Worm (Caenorhabditis elegans): ENCODE results near the gene F09E5.12.

The F09E5.12 gene

DNA sequence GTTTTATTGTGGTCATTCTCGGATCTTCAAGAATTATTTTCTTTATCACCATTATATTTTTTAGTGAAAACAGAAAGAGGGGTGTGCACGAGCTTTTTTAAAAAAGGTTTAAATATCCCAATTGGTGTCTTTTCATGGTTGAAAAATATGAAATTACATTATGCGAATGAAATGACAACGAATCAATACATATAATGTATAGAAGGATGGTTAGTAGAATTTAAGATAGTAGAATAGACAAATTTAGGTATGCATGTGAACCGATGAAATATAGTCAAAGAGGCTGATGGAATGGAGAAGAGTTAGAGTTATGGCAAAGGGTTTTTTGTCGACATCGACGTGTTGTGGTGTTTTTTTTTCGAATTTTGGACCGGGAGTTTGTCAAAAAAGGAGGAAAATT is 6.0 kb downstream of the F09E5.12 start:
- TF ChIP-seq mab-5 (tag; optimal IDR thresholded peaks at IDR 0.05) (no peak), snpc-4 (tag; optimal IDR thresholded peaks at IDR 0.05) (no peak), ceh-39 (tag; optimal IDR thresholded peaks at IDR 0.05) (no peak), bed-3 (GFP tag; optimal IDR thresholded peaks at IDR 0.05) (no peak), M03D4.4 (tag; optimal IDR thresholded peaks at IDR 0.05) (no peak), lin-32 (GFP tag; optimal IDR thresholded peaks at IDR 0.05) (no peak), nhr-237 (tag; optimal IDR thresholded peaks at IDR 0.05) (no peak), blmp-1 (tag; optimal IDR thresholded peaks at IDR 0.05) (no peak), elt-3 (tag; optimal IDR thresholded peaks at IDR 0.05) (no peak), unc-62 (GFP tag; optimal IDR thresholded peaks at IDR 0.05) (no peak), ceh-83 (GFP tag; optimal IDR thresholded peaks at IDR 0.05) (no peak), ztf-11 (tag; optimal IDR thresholded peaks at IDR 0.05) (no peak), mls-2 (tag; optimal IDR thresholded peaks at IDR 0.05) (no peak), nhr-12 (tag; optimal IDR thresholded peaks at IDR 0.05) (no peak)

DNA sequence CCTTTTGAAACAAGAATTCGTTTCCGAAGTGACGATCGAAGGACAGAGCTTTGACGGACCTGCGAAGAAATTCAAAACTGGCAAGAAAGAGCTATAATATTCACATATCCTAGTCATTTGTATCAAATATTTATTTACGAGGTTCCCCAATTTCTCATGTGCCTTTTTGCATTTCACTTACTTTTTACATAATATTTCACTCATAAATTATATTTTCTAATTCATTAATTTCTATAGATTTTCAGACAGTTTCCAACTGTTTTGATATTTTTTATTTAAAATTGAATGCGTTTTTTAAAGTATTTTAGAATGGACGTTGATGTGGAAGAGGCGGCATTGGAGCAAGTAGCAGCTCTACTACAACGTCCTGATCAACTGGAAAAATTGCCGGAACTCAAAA is 11.3 kb downstream of the F09E5.12 start, which contains the start of gene sec-6:
TSS of gene sec-6 (plus strand) at position 301 of the 400 bp plus-strand sequence.
- TF ChIP-seq drap-1 (GFP tag; optimal IDR thresholded peaks at IDR 0.05): no peak
- TF ChIP-seq unc-120 (tag; optimal IDR thresholded peaks at IDR 0.05; ENCODE audit: poor library complexity, severe bottlenecking): no peak
- no peak for TF ChIP-seq ceh-83 (GFP tag; optimal IDR thresholded peaks at IDR 0.05)
- TF ChIP-seq elt-1 (tag; optimal IDR thresholded peaks at IDR 0.05; ENCODE audit: borderline replicate concordance, insufficient read depth): no peak
- TF ChIP-seq bed-3 (GFP tag; optimal IDR thresholded peaks at IDR 0.05): no peak
- TF ChIP-seq ces-1 (GFP tag; optimal IDR thresholded peaks at IDR 0.05): no peak
- no peak for TF ChIP-seq snpc-4 (tag; optimal IDR thresholded peaks at IDR 0.05)

DNA sequence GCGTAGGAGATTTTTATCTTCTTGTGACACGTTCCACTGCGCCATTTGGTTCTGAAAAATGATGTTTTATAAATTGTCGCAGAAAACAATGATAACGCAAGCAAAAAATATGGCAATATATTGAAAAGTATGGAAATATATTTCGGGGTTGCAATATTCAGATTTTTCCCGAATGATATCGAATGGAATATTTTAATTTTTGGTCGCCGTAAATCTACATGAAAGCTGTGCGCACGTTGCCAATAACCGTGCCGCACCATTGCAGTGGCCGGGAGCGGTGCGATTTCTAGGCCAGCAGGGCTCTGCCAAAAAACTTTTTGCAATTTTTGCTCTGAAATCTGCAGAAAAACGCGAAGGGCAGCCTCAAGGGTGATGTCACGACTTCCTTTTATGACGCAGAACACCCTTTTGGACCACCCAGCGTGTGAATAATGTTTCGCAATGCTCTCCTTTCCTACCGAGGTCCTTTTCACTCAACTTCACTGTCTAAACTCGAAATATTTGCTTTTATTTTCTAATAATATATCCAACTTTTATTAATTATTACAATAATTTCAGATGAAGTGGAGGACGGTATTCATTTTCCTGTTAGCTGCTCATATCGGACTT is 12.3 kb downstream of the F09E5.12 start, which contains the start of the genes F09E5.11 and bmy-1:
TSS of gene F09E5.11 (minus strand) at position 51 of the 609 bp plus-strand sequence.
TSS of gene bmy-1 (plus strand) at position 559 of the 609 bp plus-strand sequence.
- TF ChIP-seq lin-32 (GFP tag; optimal IDR thresholded peaks at IDR 0.05) (no peak), ceh-39 (tag; optimal IDR thresholded peaks at IDR 0.05) (no peak), flh-1 (GFP tag; optimal IDR thresholded peaks at IDR 0.05) (no peak), ces-1 (GFP tag; optimal IDR thresholded peaks at IDR 0.05) (peak; percentile 48), nhr-28 (tag; optimal IDR thresholded peaks at IDR 0.05) (no peak), lin-13 (tag; optimal IDR thresholded peaks at IDR 0.05) (peak; percentile 46), mls-2 (tag; optimal IDR thresholded peaks at IDR 0.05) (peak; percentile 56), hlh-1 (tag; optimal IDR thresholded peaks at IDR 0.05) (peak; percentile 4), mep-1 (tag; optimal IDR thresholded peaks at IDR 0.05) (peak; percentile 67), M03D4.4 (tag; optimal IDR thresholded peaks at IDR 0.05) (peak; percentile 3), nhr-76 (tag; optimal IDR thresholded peaks at IDR 0.05) (no peak), lsy-2 (tag; optimal IDR thresholded peaks at IDR 0.05) (peak; percentile 52), elt-1 (tag; optimal IDR thresholded peaks at IDR 0.05; ENCODE audit: borderline replicate concordance, insufficient read depth) (no peak), elt-3 (tag; optimal IDR thresholded peaks at IDR 0.05) (no peak), unc-62 (GFP tag; optimal IDR thresholded peaks at IDR 0.05) (no peak), nhr-237 (tag; optimal IDR thresholded peaks at IDR 0.05) (peak; percentile 31), cnd-1 (tag; optimal IDR thresholded peaks at IDR 0.05) (peak; percentile 60), pha-4 (tag; optimal IDR thresholded peaks at IDR 0.05) (peak; percentile 5), mab-5 (tag; optimal IDR thresholded peaks at IDR 0.05) (no peak), unc-39 (tag; optimal IDR thresholded peaks at IDR 0.05) (no peak), snpc-4 (tag; optimal IDR thresholded peaks at IDR 0.05) (no peak), blmp-1 (tag; optimal IDR thresholded peaks at IDR 0.05) (no peak), unc-120 (tag; optimal IDR thresholded peaks at IDR 0.05; ENCODE audit: poor library complexity, severe bottlenecking) (peak; percentile 2), ceh-43 (GFP tag; optimal IDR thresholded peaks at IDR 0.05) (peak; percentile 4), zip-8 (tag; optimal IDR thresholded peaks at IDR 0.05) (no peak), bed-3 (GFP tag; optimal IDR thresholded peaks at IDR 0.05) (no peak), nhr-2 (tag; optimal IDR thresholded peaks at IDR 0.05) (no peak), sptf-1 (tag; optimal IDR thresholded peaks at IDR 0.05) (peak; percentile 79), ham-2 (GFP tag; optimal IDR thresholded peaks at IDR 0.05) (peak; percentile 1), tbx-8 (GFP tag; optimal IDR thresholded peaks at IDR 0.05) (no peak), sem-2 (GFP tag; optimal IDR thresholded peaks at IDR 0.05) (no peak), ztf-11 (tag; optimal IDR thresholded peaks at IDR 0.05) (peak; percentile 2), nhr-12 (tag; optimal IDR thresholded peaks at IDR 0.05) (no peak), drap-1 (GFP tag; optimal IDR thresholded peaks at IDR 0.05) (peak; percentile 57), ceh-83 (GFP tag; optimal IDR thresholded peaks at IDR 0.05) (peak; percentile 43)
